Worm (Caenorhabditis elegans) whole organism, L4 larva: ENCODE measurements around the gene R02D3.8.

Source experiments
- F10B5.3 ChIP-seq: sonication (generic microtip); optimal IDR thresholded peaks from 2 replicates; lab custom pipeline; 2016; ENCODE audit warnings: mild to moderate bottlenecking, missing genetic modification characterization, missing compliant biosample characterization
- F26F4.8 ChIP-seq: fragments of 200-800 bp; sonication (Bioruptor generic); conservative IDR thresholded peaks from 2 replicates; pipeline ENCODE4 v1.3.6; 2022; ENCODE audit warnings: missing genetic modification characterization, missing compliant biosample characterization
- Y105C5A.15 ChIP-seq: fragments of 200-800 bp; sonication (Bioruptor generic); IDR thresholded peaks from 2 replicates; pipeline ENCODE4 v1.3.6; 2022; ENCODE audit warnings: missing genetic modification characterization, missing compliant biosample characterization
- Y5F2A.4 ChIP-seq: fragments of 200-800 bp; sonication (Bioruptor generic); optimal IDR thresholded peaks from 2 replicates; lab custom pipeline; 2018; ENCODE audit warnings: mild to moderate bottlenecking, missing genetic modification characterization, missing compliant biosample characterization
- Y75B8A.6 ChIP-seq: fragments of 200-800 bp; sonication (Bioruptor generic); IDR thresholded peaks from 2 replicates; pipeline ENCODE4 v1.3.6; 2022; ENCODE audit warnings: missing genetic modification reagents, missing genetic modification characterization, missing compliant biosample characterization
- ZK337.2 ChIP-seq: fragments of 200-800 bp; sonication (Bioruptor generic); IDR thresholded peaks from 2 replicates; pipeline ENCODE4 v1.3.6; 2022; ENCODE audit warnings: missing genetic modification reagents, missing genetic modification characterization, missing compliant biosample characterization
- aly-2 ChIP-seq: sonication (generic microtip); optimal IDR thresholded peaks from 2 replicates; lab custom pipeline; 2018; ENCODE audit warnings: missing biosample characterization, missing genetic modification characterization
- ceh-28 ChIP-seq: fragments of 150-350 bp; optimal IDR thresholded peaks from 2 replicates; lab custom pipeline; 2014; ENCODE audit warnings: missing biosample characterization, missing genetic modification reagents, missing genetic modification characterization
- ceh-32 ChIP-seq: sonication (generic microtip); optimal IDR thresholded peaks from 2 replicates; lab custom pipeline; 2016; ENCODE audit warnings: mild to moderate bottlenecking, missing genetic modification characterization, missing compliant biosample characterization; ENCODE audit not compliant: poor library complexity
- ceh-62 ChIP-seq: sonication (generic microtip); optimal IDR thresholded peaks from 2 replicates; lab custom pipeline; 2017; ENCODE audit warnings: missing biosample characterization, missing genetic modification characterization
- cey-2 ChIP-seq: sonication (generic microtip); optimal IDR thresholded peaks from 3 replicates; lab custom pipeline; 2017; ENCODE audit warnings: missing genetic modification characterization, mild to moderate bottlenecking, missing compliant biosample characterization, antibody characterized with exemption, borderline replicate concordance; ENCODE audit not compliant: insufficient read depth
- daf-16 ChIP-seq, 3 experiments: sonication (generic microtip); optimal IDR thresholded peaks; 2 replicates each; lab custom pipeline; 2016 to 2017; ENCODE audit warnings: missing genetic modification characterization in 3 of 3, missing genetic modification reagents in 3 of 3, mild to moderate bottlenecking in 2 of 3, missing compliant biosample characterization in 2 of 3, missing biosample characterization in 1 of 3, moderate library complexity in 1 of 3
- daf-8 ChIP-seq: fragments of 200-800 bp; sonication (Bioruptor generic); IDR thresholded peaks from 2 replicates; pipeline ENCODE4 v1.3.6; 2022; ENCODE audit warnings: missing genetic modification characterization, missing compliant biosample characterization
- dmd-6 ChIP-seq: fragments of 200-800 bp; sonication (Bioruptor generic); IDR thresholded peaks from 2 replicates; pipeline ENCODE4 v1.3.6; 2022; ENCODE audit warnings: missing genetic modification reagents, missing genetic modification characterization, missing compliant biosample characterization
- dmd-9 ChIP-seq: fragments of 200-800 bp; sonication (Bioruptor generic); IDR thresholded peaks from 2 replicates; pipeline ENCODE4 v1.3.6; 2022; ENCODE audit warnings: missing genetic modification reagents, missing genetic modification characterization, missing compliant biosample characterization
- duxl-1 ChIP-seq: sonication (generic microtip); optimal IDR thresholded peaks from 2 replicates; lab custom pipeline; 2016; ENCODE audit warnings: mild to moderate bottlenecking, missing genetic modification characterization, moderate library complexity, missing compliant biosample characterization; ENCODE audit not compliant: poor library complexity
- egl-43 ChIP-seq: fragments of 200-800 bp; sonication (Bioruptor generic); IDR thresholded peaks from 2 replicates; pipeline ENCODE4 v1.3.6; 2022; ENCODE audit warnings: missing genetic modification reagents, missing genetic modification characterization, missing compliant biosample characterization
- fos-1 ChIP-seq: fragments of 150-350 bp; optimal IDR thresholded peaks from 2 replicates; lab custom pipeline; 2014; ENCODE audit warnings: missing biosample characterization, missing genetic modification characterization
- gei-8 ChIP-seq: fragments of 200-800 bp; sonication (Bioruptor generic); optimal IDR thresholded peaks from 2 replicates; lab custom pipeline; 2018; ENCODE audit warnings: mild to moderate bottlenecking, missing genetic modification characterization, missing compliant biosample characterization
- hlh-11 ChIP-seq: fragments of 200-800 bp; sonication (Bioruptor generic); optimal IDR thresholded peaks from 2 replicates; lab custom pipeline; 2018; ENCODE audit warnings: mild to moderate bottlenecking, missing genetic modification characterization, missing compliant biosample characterization
- hlh-30 ChIP-seq: sonication (generic microtip); optimal IDR thresholded peaks from 2 replicates; lab custom pipeline; 2017; ENCODE audit warnings: antibody characterized with exemption, mild to moderate bottlenecking, missing genetic modification characterization, missing compliant biosample characterization; ENCODE audit not compliant: insufficient read depth
- hmg-1.1 ChIP-seq: fragments of 200-800 bp; sonication (Bioruptor generic); IDR thresholded peaks from 2 replicates; pipeline ENCODE4 v1.3.6; 2022; ENCODE audit warnings: missing genetic modification reagents, missing genetic modification characterization, missing compliant biosample characterization
- jun-1 ChIP-seq: fragments of 150-350 bp; optimal IDR thresholded peaks from 2 replicates; lab custom pipeline; 2014; ENCODE audit warnings: missing biosample characterization, missing genetic modification reagents, missing genetic modification characterization
- lin-15B ChIP-seq: fragments of 150-350 bp; sonication (generic microtip); optimal IDR thresholded peaks from 3 replicates; lab custom pipeline; 2014; ENCODE audit warnings: missing biosample characterization, missing genetic modification characterization
- lin-29 ChIP-seq: fragments of 200-800 bp; sonication (Bioruptor generic); IDR thresholded peaks from 2 replicates; pipeline ENCODE4 v1.3.6; 2022; ENCODE audit warnings: missing genetic modification reagents, missing genetic modification characterization, missing compliant biosample characterization
- lir-3 ChIP-seq: sonication (generic microtip); optimal IDR thresholded peaks from 2 replicates; lab custom pipeline; 2016; ENCODE audit warnings: mild to moderate bottlenecking, missing genetic modification characterization, missing compliant biosample characterization
- madf-9 ChIP-seq: fragments of 200-800 bp; sonication (Bioruptor generic); conservative IDR thresholded peaks from 2 replicates; pipeline ENCODE4 v1.3.6; 2022; ENCODE audit warnings: missing genetic modification reagents, missing genetic modification characterization, missing compliant biosample characterization
- mdl-1 ChIP-seq, 2 experiments: fragments of 150-350 bp in 1 of 2; sonication (generic microtip) in 1 of 2; optimal IDR thresholded peaks; 2 replicates each; lab custom pipeline; 2014 to 2017; ENCODE audit warnings: missing biosample characterization in 2 of 2, missing genetic modification characterization in 2 of 2
- mdt-29 ChIP-seq: fragments of 200-800 bp; sonication (Bioruptor generic); IDR thresholded peaks from 2 replicates; pipeline ENCODE4 v1.3.6; 2022; ENCODE audit warnings: missing genetic modification reagents, missing genetic modification characterization, missing compliant biosample characterization
- mes-2 ChIP-seq: sonication (generic microtip); optimal IDR thresholded peaks from 2 replicates; lab custom pipeline; 2016; ENCODE audit warnings: missing genotype, mild to moderate bottlenecking, missing genetic modification characterization, missing compliant biosample characterization; ENCODE audit not compliant: poor library complexity, severe bottlenecking
- mxl-3 ChIP-seq: fragments of 200-800 bp; sonication (Bioruptor generic); optimal IDR thresholded peaks from 2 replicates; lab custom pipeline; 2018; ENCODE audit warnings: mild to moderate bottlenecking, missing genetic modification characterization, missing compliant biosample characterization
- nhr-10 ChIP-seq: fragments of 150-350 bp; optimal IDR thresholded peaks from 2 replicates; lab custom pipeline; 2014; ENCODE audit warnings: missing biosample characterization, missing genetic modification characterization
- nhr-111 ChIP-seq: fragments of 200-800 bp; sonication (Bioruptor generic); optimal IDR thresholded peaks from 2 replicates; lab custom pipeline; 2018; ENCODE audit warnings: mild to moderate bottlenecking, missing genetic modification characterization, missing compliant biosample characterization
- nhr-25 ChIP-seq: sonication (generic microtip); optimal IDR thresholded peaks from 2 replicates; lab custom pipeline; 2017; ENCODE audit warnings: missing genetic modification characterization, mild to moderate bottlenecking, missing compliant biosample characterization, antibody characterized with exemption, moderate library complexity, borderline replicate concordance; ENCODE audit not compliant: insufficient read depth
- nhr-41 ChIP-seq: fragments of 200-800 bp; sonication (Bioruptor generic); IDR thresholded peaks from 2 replicates; pipeline ENCODE4 v1.3.6; 2022; ENCODE audit warnings: missing genetic modification reagents, missing genetic modification characterization, missing compliant biosample characterization
- nhr-42 ChIP-seq: fragments of 200-800 bp; sonication (Bioruptor generic); IDR thresholded peaks from 2 replicates; pipeline ENCODE4 v1.3.6; 2022; ENCODE audit warnings: missing genetic modification characterization, missing compliant biosample characterization
- nhr-48 ChIP-seq: sonication (generic microtip); optimal IDR thresholded peaks from 2 replicates; lab custom pipeline; 2016; ENCODE audit warnings: mild to moderate bottlenecking, missing genetic modification characterization, missing compliant biosample characterization
- nhr-77 ChIP-seq: fragments of 150-350 bp; optimal IDR thresholded peaks from 2 replicates; lab custom pipeline; 2014; ENCODE audit warnings: missing biosample characterization, missing genetic modification characterization
- pha-4 ChIP-seq, 2 experiments: fragments of 150-350 bp in 1 of 2; fragments of 200-800 bp in 1 of 2; sonication (Bioruptor generic) in 1 of 2; IDR thresholded peaks in 1 of 2; optimal IDR thresholded peaks in 1 of 2; 2 replicates each; pipeline versions ENCODE4 v1.3.6 to Lab custom; 2014 to 2022; ENCODE audit warnings: missing genetic modification characterization in 2 of 2, missing genetic modification reagents in 2 of 2, missing biosample characterization in 1 of 2, missing compliant biosample characterization in 1 of 2
- php-3 ChIP-seq: fragments of 200-800 bp; sonication (Bioruptor generic); IDR thresholded peaks from 2 replicates; pipeline ENCODE4 v1.3.6; 2022; ENCODE audit warnings: missing genetic modification reagents, missing genetic modification characterization, missing compliant biosample characterization
- set-16 ChIP-seq: fragments of 200-800 bp; sonication (Bioruptor generic); IDR thresholded peaks from 2 replicates; pipeline ENCODE4 v1.3.6; 2022; ENCODE audit warnings: missing genetic modification reagents, missing genetic modification characterization, missing compliant biosample characterization
- skn-1 ChIP-seq: fragments of 150-350 bp; optimal IDR thresholded peaks from 2 replicates; lab custom pipeline; 2014; ENCODE audit warnings: missing biosample characterization, missing genetic modification characterization
- snpc-1.2 ChIP-seq: fragments of 200-800 bp; sonication (Bioruptor generic); IDR thresholded peaks from 2 replicates; pipeline ENCODE4 v1.3.6; 2022; ENCODE audit warnings: missing genetic modification reagents, missing genetic modification characterization, missing compliant biosample characterization
- snpc-4 ChIP-seq: fragments of 150-350 bp; optimal IDR thresholded peaks from 2 replicates; lab custom pipeline; 2014; ENCODE audit warnings: missing biosample characterization, missing genetic modification characterization
- spr-1 ChIP-seq: sonication (generic microtip); optimal IDR thresholded peaks from 2 replicates; lab custom pipeline; 2016; ENCODE audit warnings: mild to moderate bottlenecking, missing genetic modification characterization, missing compliant biosample characterization
- spr-3 ChIP-seq: fragments of 200-800 bp; sonication (Bioruptor generic); optimal IDR thresholded peaks from 2 replicates; lab custom pipeline; 2018; ENCODE audit warnings: mild to moderate bottlenecking, missing genetic modification characterization, missing compliant biosample characterization
- tra-1 ChIP-seq: fragments of 200-800 bp; sonication (Bioruptor generic); IDR thresholded peaks from 2 replicates; pipeline ENCODE4 v1.3.6; 2022; ENCODE audit warnings: missing genetic modification reagents, missing genetic modification characterization, missing compliant biosample characterization
- vab-7 ChIP-seq: fragments of 200-800 bp; sonication (Bioruptor generic); IDR thresholded peaks from 2 replicates; pipeline ENCODE4 v1.3.6; 2022; ENCODE audit warnings: missing genetic modification reagents, missing genetic modification characterization, missing compliant biosample characterization
- ztf-11 ChIP-seq: fragments of 150-350 bp; optimal IDR thresholded peaks from 2 replicates; lab custom pipeline; 2014; ENCODE audit warnings: missing biosample characterization, missing genetic modification characterization

R02D3.8 gene

ce11 chrIV:210591-210990 lies 46.4 kb downstream of the R02D3.8 start:
- TF ChIP-seq daf-8 (no peak), duxl-1 (tag; lab: Kevin White, UChicago) (no peak), set-16 (GFP tag; lab: Robert Waterston, UW) (no peak), nhr-48 (tag; lab: Kevin White, UChicago) (peak; percentile 70), madf-9 (GFP tag; lab: Robert Waterston, UW) (no peak), dmd-9 (GFP tag; lab: Robert Waterston, UW) (no peak), lin-29 (GFP tag; lab: Robert Waterston, UW) (no peak), mes-2 (tag; lab: Kevin White, UChicago) (no peak), mdl-1 (tag; optimal IDR thresholded peaks at IDR 0.05; lab: Kevin White, UChicago) (peak in 1 of 2 experiments; percentile 50), daf-16 (GFP tag; optimal IDR thresholded peaks at IDR 0.05; lab: Kevin White, UChicago) (no peak), daf-16 (tag; optimal IDR thresholded peaks at IDR 0.05; lab: Kevin White, UChicago) (peak; percentile 96), egl-43 (GFP tag; lab: Robert Waterston, UW) (no peak), spr-3 (no peak), nhr-42 (GFP tag; lab: Robert Waterston, UW) (no peak), jun-1 (tag; lab: Kevin White, UChicago) (no peak), nhr-41 (peak; percentile 81), Y75B8A.6 (0 out of 2 replicates have a peak, but pooled peaks have one; percentile 70), ceh-32 (tag; lab: Kevin White, UChicago) (no peak), lir-3 (tag; lab: Kevin White, UChicago) (no peak), Y105C5A.15 (GFP tag; lab: Robert Waterston, UW) (no peak), cey-2 (tag; lab: Kevin White, UChicago) (no peak), nhr-77 (peak; percentile 50), nhr-10 (tag; lab: Kevin White, UChicago) (no peak), pha-4 (GFP tag; IDR thresholded peaks at IDR 0.05; lab: Robert Waterston, UW) (no peak), pha-4 (tag; optimal IDR thresholded peaks at IDR 0.05; lab: Kevin White, UChicago) (no peak), Y5F2A.4 (GFP tag; lab: Kevin White, UChicago) (no peak), ZK337.2 (no peak), F10B5.3 (tag; lab: Kevin White, UChicago) (no peak), hlh-11 (tag; lab: Kevin White, UChicago) (peak; percentile 90), snpc-1.2 (GFP tag; lab: Robert Waterston, UW) (no peak), gei-8 (GFP tag; lab: Kevin White, UChicago) (no peak), nhr-111 (GFP tag; lab: Kevin White, UChicago) (no peak), ztf-11 (tag; lab: Kevin White, UChicago) (no peak), ceh-28 (tag; lab: Kevin White, UChicago) (no peak), lin-15B (tag; lab: Kevin White, UChicago) (no peak), mxl-3 (GFP tag; lab: Kevin White, UChicago) (no peak), aly-2 (tag; lab: Kevin White, UChicago) (no peak), fos-1 (tag; lab: Kevin White, UChicago) (no peak), vab-7 (GFP tag; lab: Robert Waterston, UW) (no peak), spr-1 (tag; lab: Kevin White, UChicago) (no peak), F26F4.8 (GFP tag; lab: Robert Waterston, UW) (no peak), ceh-62 (tag; lab: Kevin White, UChicago) (no peak), skn-1 (no peak), snpc-4 (tag; lab: Kevin White, UChicago) (no peak), dmd-6 (peak; percentile 84), hmg-1.1 (0 out of 2 replicates have a peak, but pooled peaks have one; percentile 27), hlh-30 (peak; percentile 62), mdt-29 (GFP tag; lab: Robert Waterston, UW) (no peak), tra-1 (GFP tag; lab: Robert Waterston, UW) (no peak), php-3 (GFP tag; lab: Robert Waterston, UW) (peak; percentile 72), nhr-25 (tag; lab: Kevin White, UChicago) (no peak)
